Fruit fly (Drosophila melanogaster) whole organism, embryonic: ENCODE data around the gene CG32720.
A peak's percentile ranks its signal among the peaks of the same experiment; 100 is the strongest.

Source experiments
- CG1024 ChIP-seq: fragments of 200-800 bp; sonication (Bioruptor generic); IDR thresholded peaks from 2 replicates; pipeline ENCODE4 v1.3.6; 2022; ENCODE audit warnings: missing biosample characterization, missing genetic modification characterization
- CG10565 ChIP-seq: fragments of 200-800 bp; sonication (Bioruptor generic); optimal IDR thresholded peaks from 3 replicates; lab custom pipeline; 2016; ENCODE audit warnings: missing biosample characterization, mild to moderate bottlenecking, missing genetic modification characterization
- CG10979 ChIP-seq: fragments of 200-800 bp; sonication (Bioruptor generic); optimal IDR thresholded peaks from 2 replicates; lab custom pipeline; 2018; ENCODE audit warnings: missing biosample characterization, mild to moderate bottlenecking, missing genetic modification characterization, moderate library complexity
- CG11093 ChIP-seq: fragments of 200-800 bp; sonication (Bioruptor generic); IDR thresholded peaks from 3 replicates; pipeline ENCODE4 v1.3.6; 2022; ENCODE audit warnings: missing biosample characterization, missing genetic modification characterization
- CG13123 ChIP-seq: fragments of 200-800 bp; sonication (Bioruptor generic); optimal IDR thresholded peaks from 2 replicates; lab custom pipeline; 2016; ENCODE audit warnings: missing biosample characterization, missing genetic modification characterization
- CG1529 ChIP-seq: fragments of 200-800 bp; sonication (Bioruptor generic); optimal IDR thresholded peaks from 3 replicates; lab custom pipeline; 2018; ENCODE audit warnings: missing biosample characterization, missing genetic modification characterization
- CG15479 ChIP-seq: fragments of 200-800 bp; sonication (Bioruptor generic); optimal IDR thresholded peaks from 3 replicates; lab custom pipeline; 2019; ENCODE audit warnings: missing biosample characterization, mild to moderate bottlenecking, missing genetic modification characterization, moderate library complexity
- CG1602 ChIP-seq: fragments of 200-800 bp; sonication (Bioruptor generic); optimal IDR thresholded peaks from 3 replicates; lab custom pipeline; 2016; ENCODE audit warnings: missing biosample characterization, missing genetic modification characterization
- CG1603 ChIP-seq: fragments of 200-800 bp; sonication (Bioruptor generic); optimal IDR thresholded peaks from 2 replicates; lab custom pipeline; 2019; ENCODE audit warnings: missing biosample characterization, mild to moderate bottlenecking, missing genetic modification characterization, moderate library complexity
- CG17612 ChIP-seq: fragments of 200-800 bp; sonication (Bioruptor generic); IDR thresholded peaks from 2 replicates; pipeline ENCODE4 v1.3.6; 2022; ENCODE audit warnings: missing biosample characterization, missing genetic modification characterization
- CG18262 ChIP-seq: fragments of 200-800 bp; optimal IDR thresholded peaks from 3 replicates; lab custom pipeline; 2019; ENCODE audit warnings: missing biosample characterization, mild to moderate bottlenecking, missing genetic modification characterization, moderate library complexity
- CG18764 ChIP-seq: fragments of 200-800 bp; sonication (Bioruptor generic); optimal IDR thresholded peaks from 3 replicates; lab custom pipeline; 2016; ENCODE audit warnings: missing biosample characterization, missing genetic modification characterization
- CG2120 ChIP-seq: fragments of 200-800 bp; sonication (Bioruptor generic); optimal IDR thresholded peaks from 3 replicates; lab custom pipeline; 2016; ENCODE audit warnings: missing biosample characterization, missing genetic modification characterization
- CG2202 ChIP-seq: fragments of 200-800 bp; sonication (Bioruptor generic); optimal IDR thresholded peaks from 2 replicates; lab custom pipeline; 2018; ENCODE audit warnings: missing biosample characterization, mild to moderate bottlenecking, missing genetic modification characterization
- CG31441 ChIP-seq: fragments of 200-800 bp; sonication (Bioruptor generic); IDR thresholded peaks from 2 replicates; pipeline ENCODE4 v1.3.6; 2022; ENCODE audit warnings: missing biosample characterization, missing genetic modification characterization
- CG4820 ChIP-seq: fragments of 200-800 bp; sonication (Bioruptor generic); optimal IDR thresholded peaks from 3 replicates; lab custom pipeline; 2016; ENCODE audit warnings: missing biosample characterization, missing genetic modification characterization
- CG7963 ChIP-seq: fragments of 200-800 bp; sonication (Bioruptor generic); IDR thresholded peaks from 3 replicates; pipeline ENCODE4 v1.3.6; 2022; ENCODE audit warnings: missing biosample characterization, missing genetic modification characterization; ENCODE audit not compliant: partially characterized antibody
- CG8924 ChIP-seq: fragments of 200-800 bp; optimal IDR thresholded peaks from 3 replicates; lab custom pipeline; 2019; ENCODE audit warnings: missing biosample characterization, mild to moderate bottlenecking, missing genetic modification characterization, moderate library complexity
- CG9727 ChIP-seq: fragments of 200-800 bp; sonication (Bioruptor generic); optimal IDR thresholded peaks from 3 replicates; lab custom pipeline; 2017; ENCODE audit warnings: missing biosample characterization, mild to moderate bottlenecking, missing genetic modification characterization
- CG9817 ChIP-seq: fragments of 200-800 bp; sonication (Bioruptor generic); optimal IDR thresholded peaks from 2 replicates; lab custom pipeline; 2018; ENCODE audit warnings: missing biosample characterization, mild to moderate bottlenecking, missing genetic modification characterization, moderate library complexity
- CG9876 ChIP-seq: fragments of 200-800 bp; sonication (Bioruptor generic); optimal IDR thresholded peaks from 2 replicates; lab custom pipeline; 2016; ENCODE audit warnings: missing biosample characterization, missing genetic modification characterization
- Drgx ChIP-seq: fragments of 200-800 bp; sonication (Bioruptor generic); IDR thresholded peaks from 2 replicates; pipeline ENCODE4 v1.3.6; 2022; ENCODE audit warnings: missing biosample characterization, missing genetic modification characterization
- Elba2 ChIP-seq: fragments of 200-800 bp; sonication (Bioruptor generic); optimal IDR thresholded peaks from 3 replicates; lab custom pipeline; 2016; ENCODE audit warnings: missing biosample characterization, missing genetic modification characterization
- Hsf ChIP-seq: fragments of 200-800 bp; sonication (Bioruptor generic); optimal IDR thresholded peaks from 3 replicates; lab custom pipeline; 2016; ENCODE audit warnings: missing biosample characterization, missing genetic modification characterization
- Mes4 ChIP-seq: fragments of 200-800 bp; sonication (Bioruptor generic); optimal IDR thresholded peaks from 2 replicates; lab custom pipeline; 2016; ENCODE audit warnings: missing biosample characterization, missing genetic modification characterization
- NK7.1 ChIP-seq: fragments of 200-800 bp; sonication (Bioruptor generic); optimal IDR thresholded peaks from 3 replicates; lab custom pipeline; 2016; ENCODE audit warnings: missing biosample characterization, missing genetic modification characterization
- Pdp1 ChIP-seq, 2 experiments: fragments of 200-800 bp; sonication (Bioruptor generic); optimal IDR thresholded peaks; 3 replicates each; lab custom pipeline; 2016; ENCODE audit warnings: missing biosample characterization in 2 of 2, missing genetic modification characterization in 2 of 2, mild to moderate bottlenecking in 1 of 2, moderate library complexity in 1 of 2
- TFAM ChIP-seq: fragments of 200-800 bp; sonication (Bioruptor generic); optimal IDR thresholded peaks from 2 replicates; lab custom pipeline; 2017; ENCODE audit warnings: missing biosample characterization, missing genetic modification characterization, inconsistent platforms
- bsh ChIP-seq, 2 experiments: fragments of 200-800 bp; sonication (Bioruptor generic); optimal IDR thresholded peaks; 2 replicates each; lab custom pipeline; 2017 to 2018; ENCODE audit warnings: mild to moderate bottlenecking in 2 of 2, missing biosample characterization in 2 of 2, missing genetic modification characterization in 2 of 2, moderate library complexity in 1 of 2
- corto ChIP-seq: fragments of 200-800 bp; sonication (Bioruptor generic); optimal IDR thresholded peaks from 2 replicates; lab custom pipeline; 2016; ENCODE audit warnings: missing biosample characterization, mild to moderate bottlenecking, missing genetic modification characterization, moderate library complexity
- dan ChIP-seq: fragments of 200-800 bp; sonication (Bioruptor generic); IDR thresholded peaks from 2 replicates; pipeline ENCODE4 v1.3.6; 2022; ENCODE audit warnings: missing biosample characterization, missing genetic modification characterization
- fd102C ChIP-seq: fragments of 200-800 bp; sonication (Bioruptor generic); optimal IDR thresholded peaks from 2 replicates; lab custom pipeline; 2018; ENCODE audit warnings: missing biosample characterization, mild to moderate bottlenecking, missing genetic modification characterization, moderate library complexity
- fd96Cb ChIP-seq: fragments of 200-800 bp; sonication (Bioruptor generic); optimal IDR thresholded peaks from 2 replicates; lab custom pipeline; 2018; ENCODE audit warnings: missing biosample characterization, mild to moderate bottlenecking, missing genetic modification characterization, moderate library complexity
- gem ChIP-seq: fragments of 200-800 bp; sonication (Bioruptor generic); optimal IDR thresholded peaks from 2 replicates; lab custom pipeline; 2019; ENCODE audit warnings: missing biosample characterization, mild to moderate bottlenecking, missing genetic modification characterization, moderate library complexity
- grau ChIP-seq: fragments of 200-800 bp; optimal IDR thresholded peaks from 3 replicates; lab custom pipeline; 2019; ENCODE audit warnings: missing biosample characterization, mild to moderate bottlenecking, missing genetic modification characterization, moderate library complexity
- gsb-n ChIP-seq: fragments of 200-800 bp; sonication (Bioruptor generic); optimal IDR thresholded peaks from 3 replicates; lab custom pipeline; 2018; ENCODE audit warnings: missing biosample characterization, mild to moderate bottlenecking, missing genetic modification characterization
- lmd ChIP-seq: fragments of 200-800 bp; sonication (Bioruptor generic); IDR thresholded peaks from 2 replicates; pipeline ENCODE4 v1.3.6; 2022; ENCODE audit warnings: missing biosample characterization, missing genetic modification characterization
- lola ChIP-seq, 3 experiments: fragments of >200 bp in 2 of 3; fragments of 200-800 bp in 1 of 3; sonication (Bioruptor generic) in 1 of 3; optimal IDR thresholded peaks; 2 replicates each; lab custom pipeline; 2017 to 2019; ENCODE audit warnings: missing biosample characterization in 3 of 3, missing genetic modification characterization in 3 of 3, mild to moderate bottlenecking in 1 of 3, moderate library complexity in 1 of 3
- nmo ChIP-seq: fragments of 200-800 bp; sonication (Bioruptor generic); optimal IDR thresholded peaks from 2 replicates; lab custom pipeline; 2018; ENCODE audit warnings: missing biosample characterization, mild to moderate bottlenecking, missing genetic modification characterization, moderate library complexity
- pb ChIP-seq: fragments of 200-800 bp; sonication (Bioruptor generic); optimal IDR thresholded peaks from 3 replicates; lab custom pipeline; 2016; ENCODE audit warnings: missing biosample characterization, missing genetic modification characterization
- pita ChIP-seq: fragments of 200-800 bp; sonication (Bioruptor generic); optimal IDR thresholded peaks from 2 replicates; lab custom pipeline; 2017; ENCODE audit warnings: missing biosample characterization, mild to moderate bottlenecking, missing genetic modification characterization
- pum ChIP-seq: fragments of 200-800 bp; sonication (Bioruptor generic); optimal IDR thresholded peaks from 2 replicates; lab custom pipeline; 2016; ENCODE audit warnings: missing biosample characterization, missing genetic modification characterization
- rib ChIP-seq: fragments of 200-800 bp; sonication (Bioruptor generic); IDR thresholded peaks from 2 replicates; pipeline ENCODE4 v1.3.6; 2022; ENCODE audit warnings: missing biosample characterization, missing genetic modification characterization
- ro ChIP-seq: fragments of 200-800 bp; sonication (Bioruptor generic); IDR thresholded peaks from 2 replicates; pipeline ENCODE4 v1.3.6; 2022; ENCODE audit warnings: missing biosample characterization, missing genetic modification characterization
- row ChIP-seq: fragments of 200-800 bp; sonication (Bioruptor generic); IDR thresholded peaks from 3 replicates; pipeline ENCODE4 v1.3.6; 2022; ENCODE audit warnings: missing biosample characterization, missing genetic modification characterization
- salm ChIP-seq: fragments of 200-800 bp; sonication (Bioruptor generic); optimal IDR thresholded peaks from 2 replicates; lab custom pipeline; 2018; ENCODE audit warnings: missing biosample characterization, mild to moderate bottlenecking, missing genetic modification characterization
- tll ChIP-seq, 2 experiments: fragments of 200-800 bp in 1 of 2; fragments of >200 bp in 1 of 2; sonication (Bioruptor generic) in 1 of 2; optimal IDR thresholded peaks; 2 replicates each; lab custom pipeline; 2017 to 2019; ENCODE audit warnings: missing biosample characterization in 2 of 2, missing genetic modification characterization in 2 of 2, mild to moderate bottlenecking in 1 of 2, moderate library complexity in 1 of 2
- unpg ChIP-seq: fragments of 200-800 bp; sonication (Bioruptor generic); optimal IDR thresholded peaks from 3 replicates; lab custom pipeline; 2018; ENCODE audit warnings: missing biosample characterization, mild to moderate bottlenecking, missing genetic modification characterization, moderate library complexity
- zf30C ChIP-seq: fragments of 200-800 bp; sonication (Bioruptor generic); optimal IDR thresholded peaks from 3 replicates; lab custom pipeline; 2018; ENCODE audit warnings: missing biosample characterization, mild to moderate bottlenecking, missing genetic modification characterization
- zfh1 ChIP-seq: fragments of 200-800 bp; sonication (Bioruptor generic); IDR thresholded peaks from 3 replicates; pipeline ENCODE4 v1.3.6; 2022; ENCODE audit warnings: missing biosample characterization, missing genetic modification characterization

CG32720 gene

dm6 chrX:7552109-7552508, 15.3 kb upstream of the CG32720 start (continued):
- TF ChIP-seq CG18262 (tag; lab: Kevin White, UChicago) (peak; percentile 70), tll (GFP tag; optimal IDR thresholded peaks at IDR 0.05; lab: Kevin White, UChicago) (peak in 1 of 2 experiments; percentile 12), dan (no peak), NK7.1 (GFP tag; lab: Kevin White, UChicago) (no peak), CG1603 (tag; lab: Kevin White, UChicago) (peak; percentile 62), CG9817 (tag; lab: Kevin White, UChicago) (no peak), corto (GFP tag; lab: Kevin White, UChicago) (no peak), ro (peak; percentile 28; the same call in 1 of the 2 replicates), pb (no peak), bsh (GFP tag; optimal IDR thresholded peaks at IDR 0.05; lab: Kevin White, UChicago) (peak in 1 of 2 experiments; percentile 53), CG2202 (peak; percentile 27), Drgx (GFP tag; lab: Robert Waterston, UW) (no peak), rib (GFP tag; lab: Robert Waterston, UW) (no peak), CG9876 (GFP tag; lab: Kevin White, UChicago) (no peak), Elba2 (GFP tag; lab: Kevin White, UChicago) (peak; percentile 15), lmd (GFP tag; lab: Robert Waterston, UW) (peak; percentile 14; the same call in 1 of the 2 replicates), lola (GFP tag; optimal IDR thresholded peaks at IDR 0.05; lab: Kevin White, UChicago) (peak in 1 of 3 experiments; percentile 68), Hsf (GFP tag; lab: Kevin White, UChicago) (peak; percentile 37), fd102C (GFP tag; lab: Kevin White, UChicago) (peak; percentile 73), CG31441 (0 out of 2 replicates have a peak, but pooled peaks have one; percentile 35), CG9727 (GFP tag; lab: Kevin White, UChicago) (peak; percentile 72), salm (tag; lab: Kevin White, UChicago) (no peak), gsb-n (peak; percentile 51), CG4820 (GFP tag; lab: Kevin White, UChicago) (peak; percentile 34), pum (GFP tag; lab: Kevin White, UChicago) (peak; percentile 18), CG10565 (GFP tag; lab: Kevin White, UChicago) (no peak), CG1529 (GFP tag; lab: Kevin White, UChicago) (no peak), fd96Cb (tag; lab: Kevin White, UChicago) (peak; percentile 35), zfh1 (GFP tag; lab: Robert Waterston, UW) (peak; percentile 72), Pdp1 (GFP tag; optimal IDR thresholded peaks at IDR 0.05; lab: Kevin White, UChicago) (peak; percentile 20 to 30), TFAM (GFP tag; lab: Kevin White, UChicago) (no peak), CG1024 (GFP tag; lab: Robert Waterston, UW) (peak; percentile 13; the same call in 1 of the 2 replicates), nmo (peak; percentile 53), CG15479 (GFP tag; lab: Kevin White, UChicago) (peak; percentile 8), CG10979 (tag; lab: Kevin White, UChicago) (peak; percentile 68), zf30C (GFP tag; lab: Kevin White, UChicago) (peak; percentile 66), Mes4 (GFP tag; lab: Kevin White, UChicago) (no peak), unpg (peak; percentile 18), grau (tag; lab: Kevin White, UChicago) (peak; percentile 13), CG11093 (GFP tag; lab: Robert Waterston, UW) (no peak), CG8924 (tag; lab: Kevin White, UChicago) (peak; percentile 40), CG18764 (no peak), gem (tag; lab: Kevin White, UChicago) (peak; percentile 61), CG7963 (GFP tag; lab: Robert Waterston, UW) (no peak), CG1602 (GFP tag; lab: Kevin White, UChicago) (peak; percentile 16), CG2120 (GFP tag; lab: Kevin White, UChicago) (no peak), CG17612 (GFP tag; lab: Robert Waterston, UW) (no peak), pita (GFP tag; lab: Kevin White, UChicago) (no peak), CG13123 (no peak), row (GFP tag; lab: Robert Waterston, UW) (0 out of 3 replicates have a peak, but pooled peaks have one; percentile 14)
